Worm (Caenorhabditis elegans) whole organism, late embryonic: ENCODE data around the gene nlp-30.

Source experiments
- C38D4.7 ChIP-seq: fragments of 200-800 bp; sonication (Bioruptor generic); optimal IDR thresholded peaks from 2 replicates; lab custom pipeline; 2018; ENCODE audit warnings: mild to moderate bottlenecking, missing genetic modification characterization, moderate library complexity, missing compliant biosample characterization
- T23F11.4 ChIP-seq: fragments of 200-800 bp; sonication (Bioruptor generic); optimal IDR thresholded peaks from 2 replicates; lab custom pipeline; 2018; ENCODE audit warnings: mild to moderate bottlenecking, missing genetic modification characterization, missing compliant biosample characterization
- ama-1 ChIP-seq: fragments of 150-350 bp; optimal IDR thresholded peaks from 2 replicates; lab custom pipeline; 2014
- ceh-18 ChIP-seq: sonication (generic microtip); optimal IDR thresholded peaks from 2 replicates; lab custom pipeline; 2016; ENCODE audit warnings: missing genetic modification characterization, missing compliant biosample characterization
- ceh-48 ChIP-seq: sonication (generic microtip); optimal IDR thresholded peaks from 2 replicates; lab custom pipeline; 2016; ENCODE audit warnings: missing genetic modification characterization, inconsistent platforms, missing compliant biosample characterization
- gmeb-2 ChIP-seq: sonication (generic microtip); optimal IDR thresholded peaks from 2 replicates; lab custom pipeline; 2016; ENCODE audit warnings: missing genetic modification characterization, inconsistent platforms, missing compliant biosample characterization
- madf-2 ChIP-seq: sonication (generic microtip); optimal IDR thresholded peaks from 2 replicates; lab custom pipeline; 2017; ENCODE audit warnings: missing genetic modification characterization, missing compliant biosample characterization
- pqm-1 ChIP-seq: sonication (generic microtip); optimal IDR thresholded peaks from 2 replicates; lab custom pipeline; 2016; ENCODE audit warnings: missing genetic modification characterization, missing compliant biosample characterization
- tbx-2 ChIP-seq: sonication (generic microtip); optimal IDR thresholded peaks from 2 replicates; lab custom pipeline; 2016; ENCODE audit warnings: missing genetic modification characterization, missing compliant biosample characterization

DNA sequence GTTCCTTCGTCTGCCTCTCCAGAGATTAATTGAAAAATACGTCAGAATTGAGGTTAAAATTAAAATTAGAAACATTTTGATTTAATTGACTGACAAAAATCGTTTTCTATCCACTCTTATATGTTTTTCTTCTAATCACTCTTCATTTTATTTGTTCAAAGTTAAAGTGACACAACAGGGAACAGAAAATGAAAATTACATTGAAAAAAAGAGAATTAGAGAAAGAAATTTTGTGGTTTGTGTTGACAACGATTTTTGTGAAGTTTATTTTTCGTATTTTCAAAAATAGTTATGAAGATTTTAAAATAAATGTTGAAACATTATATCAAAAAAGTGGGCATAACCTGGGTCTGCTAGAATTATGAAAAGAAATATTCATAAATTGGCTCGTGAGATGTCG is 24.2 kb upstream of the nlp-30 start, which contains the start of gene cyp-34A5:
- TF ChIP-seq C38D4.7 (GFP tag; lab: Kevin White, UChicago) (no peak), ama-1 (no peak), ceh-48 (tag; lab: Kevin White, UChicago) (no peak), madf-2 (tag; lab: Kevin White, UChicago) (no peak), ceh-18 (no peak), pqm-1 (tag; lab: Kevin White, UChicago) (no peak), tbx-2 (no peak), gmeb-2 (tag; lab: Kevin White, UChicago) (no peak), T23F11.4 (GFP tag; lab: Kevin White, UChicago) (no peak)
